Worm (Caenorhabditis elegans) whole organism, mixed stage, embryonic: ENCODE results near the gene math-22.
"Not testable (repeated sequence)": the region's sequence is repeated elsewhere in the genome, so short reads cannot be mapped to it uniquely, and the experiment has no call there.

Experiments used
- M03D4.4 ChIP-seq: sonication (generic microtip); optimal IDR thresholded peaks from 2 replicates; lab custom pipeline; 2017; ENCODE audit warnings: mild to moderate bottlenecking, missing genetic modification characterization, missing compliant biosample characterization
- blmp-1 ChIP-seq: fragments of 150-350 bp; optimal IDR thresholded peaks from 2 replicates; lab custom pipeline; 2014; ENCODE audit warnings: missing biosample characterization, missing genetic modification characterization
- ceh-43 ChIP-seq: fragments of 200-800 bp; sonication (Bioruptor generic); optimal IDR thresholded peaks from 2 replicates; lab custom pipeline; 2018; ENCODE audit warnings: mild to moderate bottlenecking, missing genetic modification characterization, moderate library complexity, missing compliant biosample characterization
- ceh-83 ChIP-seq: fragments of 200-800 bp; sonication (Bioruptor generic); optimal IDR thresholded peaks from 2 replicates; lab custom pipeline; 2018; ENCODE audit warnings: mild to moderate bottlenecking, missing genetic modification characterization, missing compliant biosample characterization
- drap-1 ChIP-seq: fragments of 200-800 bp; sonication (Bioruptor generic); optimal IDR thresholded peaks from 3 replicates; lab custom pipeline; 2018; ENCODE audit warnings: mild to moderate bottlenecking, missing genetic modification characterization, missing compliant biosample characterization
- elt-3 ChIP-seq: fragments of 150-350 bp; optimal IDR thresholded peaks from 2 replicates; lab custom pipeline; 2014; ENCODE audit warnings: missing biosample characterization, missing genetic modification characterization
- flh-1 ChIP-seq: fragments of 200-800 bp; sonication (Bioruptor generic); optimal IDR thresholded peaks from 2 replicates; lab custom pipeline; 2018; ENCODE audit warnings: mild to moderate bottlenecking, missing genetic modification characterization, moderate library complexity, missing compliant biosample characterization
- ham-2 ChIP-seq: fragments of 200-800 bp; sonication (Bioruptor generic); optimal IDR thresholded peaks from 2 replicates; lab custom pipeline; 2018; ENCODE audit warnings: mild to moderate bottlenecking, missing genetic modification characterization, missing compliant biosample characterization
- lin-13 ChIP-seq: fragments of 150-350 bp; optimal IDR thresholded peaks from 2 replicates; lab custom pipeline; 2014; ENCODE audit warnings: missing biosample characterization, missing genetic modification characterization
- lin-32 ChIP-seq: fragments of 200-800 bp; sonication (Bioruptor generic); optimal IDR thresholded peaks from 2 replicates; lab custom pipeline; 2018; ENCODE audit warnings: mild to moderate bottlenecking, missing genetic modification characterization, missing compliant biosample characterization
- mep-1 ChIP-seq: fragments of 150-350 bp; optimal IDR thresholded peaks from 2 replicates; lab custom pipeline; 2017; ENCODE audit warnings: missing biosample characterization, missing genetic modification reagents, missing genetic modification characterization, inconsistent platforms
- nhr-12 ChIP-seq: fragments of 150-350 bp; optimal IDR thresholded peaks from 2 replicates; lab custom pipeline; 2014; ENCODE audit warnings: missing biosample characterization, missing genetic modification characterization
- nhr-2 ChIP-seq: fragments of 150-350 bp; optimal IDR thresholded peaks from 2 replicates; lab custom pipeline; 2014; ENCODE audit warnings: missing biosample characterization, missing genetic modification characterization
- nhr-237 ChIP-seq: fragments of 150-350 bp; optimal IDR thresholded peaks from 2 replicates; lab custom pipeline; 2014; ENCODE audit warnings: missing biosample characterization, missing genetic modification characterization
- nhr-28 ChIP-seq: fragments of 150-350 bp; optimal IDR thresholded peaks from 2 replicates; lab custom pipeline; 2014; ENCODE audit warnings: missing biosample characterization, missing genetic modification characterization
- sem-2 ChIP-seq: fragments of 200-800 bp; sonication (Bioruptor generic); optimal IDR thresholded peaks from 2 replicates; lab custom pipeline; 2018; ENCODE audit warnings: mild to moderate bottlenecking, missing genetic modification characterization, missing compliant biosample characterization
- snpc-4 ChIP-seq: fragments of 150-350 bp; optimal IDR thresholded peaks from 2 replicates; lab custom pipeline; 2014; ENCODE audit warnings: missing biosample characterization, missing genetic modification characterization
- unc-120 ChIP-seq: sonication (generic microtip); optimal IDR thresholded peaks from 2 replicates; lab custom pipeline; 2017; ENCODE audit warnings: missing genetic modification characterization, missing compliant biosample characterization; ENCODE audit not compliant: poor library complexity, severe bottlenecking
- unc-39 ChIP-seq: fragments of 150-350 bp; optimal IDR thresholded peaks from 2 replicates; lab custom pipeline; 2014; ENCODE audit warnings: missing biosample characterization, missing genetic modification characterization
- zip-8 ChIP-seq: fragments of 150-350 bp; optimal IDR thresholded peaks from 2 replicates; lab custom pipeline; 2014; ENCODE audit warnings: missing biosample characterization, missing genetic modification characterization

math-22 gene

DNA sequence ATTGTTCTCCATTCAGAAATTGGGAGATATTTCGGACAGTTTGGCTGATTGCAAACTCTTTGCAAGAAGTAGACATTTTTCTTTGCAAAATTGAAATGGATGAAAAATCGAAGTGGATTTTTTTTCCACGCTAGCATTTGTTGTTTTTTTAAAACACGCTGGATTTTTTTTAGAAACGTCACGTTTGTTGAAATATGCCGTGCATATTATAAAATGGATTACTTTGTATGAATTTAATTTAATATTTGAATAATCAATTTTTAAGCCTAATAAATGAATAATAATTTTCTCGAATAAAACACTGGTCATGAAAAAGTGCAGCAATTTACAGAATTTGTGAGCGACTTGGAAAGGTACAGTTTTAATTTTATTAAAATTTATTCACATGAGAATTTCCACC is 39.9 kb downstream of the math-22 start, which contains the start of gene ZK250.14:
Gene ZK250.14, minus strand, starts transcription at position 101 of the 400 bp plus-strand sequence.
- TF ChIP-seq lin-32: no peak
- TF ChIP-seq ceh-83 (GFP tag; lab: Kevin White, UChicago): no peak
- no peak for TF ChIP-seq unc-120
- TF ChIP-seq ceh-43 (GFP tag; lab: Kevin White, UChicago): no peak
- no peak for TF ChIP-seq snpc-4
- no peak for TF ChIP-seq mep-1 (tag; lab: Kevin White, UChicago)
- no peak for TF ChIP-seq unc-39
- no peak for TF ChIP-seq nhr-237 (tag; lab: Kevin White, UChicago)
- no peak for TF ChIP-seq nhr-28
- TF ChIP-seq flh-1 (GFP tag; lab: Kevin White, UChicago): no peak

DNA sequence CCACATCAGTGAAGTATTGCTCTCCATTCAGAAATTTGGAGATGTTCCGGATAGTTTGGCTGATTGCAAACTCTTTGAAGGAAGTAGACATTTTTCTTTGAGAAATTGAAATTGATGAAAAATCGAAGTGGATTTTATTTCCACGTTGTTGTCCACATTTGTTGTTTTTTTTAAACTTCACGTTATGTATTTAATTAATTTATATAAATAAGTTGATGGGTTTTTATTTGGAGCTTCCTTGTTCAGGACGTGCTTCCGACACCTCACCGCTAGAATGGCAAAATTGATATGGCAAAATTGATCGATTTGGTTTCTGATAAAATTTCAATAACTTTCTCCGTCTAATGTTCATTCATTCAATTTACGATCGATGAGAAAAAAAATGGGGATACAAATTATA is 41.2 kb downstream of the math-22 start, which contains the start of gene math-48:
Gene math-48, minus strand, starts transcription at position 101 of the 400 bp plus-strand sequence.
- no peak for TF ChIP-seq zip-8 (tag; lab: Kevin White, UChicago)
- TF ChIP-seq blmp-1 (tag; lab: Kevin White, UChicago): no peak
- no peak for TF ChIP-seq nhr-12 (tag; lab: Kevin White, UChicago)
- no peak for TF ChIP-seq ham-2

DNA sequence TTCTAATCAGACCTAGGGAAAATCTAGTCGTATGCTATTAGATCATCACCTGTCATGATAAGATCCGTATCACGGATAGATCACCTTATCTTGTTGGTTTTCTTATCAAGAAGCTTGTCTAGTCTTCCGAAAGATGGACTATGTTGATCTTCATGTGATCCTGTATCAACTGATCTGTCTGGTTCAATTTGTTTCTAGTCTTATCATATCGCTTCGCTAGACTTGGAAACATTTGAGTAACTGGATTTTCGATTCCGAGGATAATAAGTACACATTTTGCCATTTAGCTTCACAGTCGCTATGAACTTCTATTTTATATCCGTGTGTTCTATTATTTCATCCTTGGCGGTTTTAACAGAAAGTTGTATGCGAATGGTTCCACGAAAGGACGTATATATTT is 43.2 kb downstream of the math-22 start, which contains the start of gene ZK250.2:
Gene ZK250.2, plus strand, starts transcription at position 301 of the 400 bp plus-strand sequence.
- not testable (repeated sequence) for TF ChIP-seq M03D4.4 (tag; lab: Kevin White, UChicago); elt-3; snpc-4
- TF ChIP-seq, all 35 proteins: peak for 0; not testable (repeated sequence) for 35

DNA sequence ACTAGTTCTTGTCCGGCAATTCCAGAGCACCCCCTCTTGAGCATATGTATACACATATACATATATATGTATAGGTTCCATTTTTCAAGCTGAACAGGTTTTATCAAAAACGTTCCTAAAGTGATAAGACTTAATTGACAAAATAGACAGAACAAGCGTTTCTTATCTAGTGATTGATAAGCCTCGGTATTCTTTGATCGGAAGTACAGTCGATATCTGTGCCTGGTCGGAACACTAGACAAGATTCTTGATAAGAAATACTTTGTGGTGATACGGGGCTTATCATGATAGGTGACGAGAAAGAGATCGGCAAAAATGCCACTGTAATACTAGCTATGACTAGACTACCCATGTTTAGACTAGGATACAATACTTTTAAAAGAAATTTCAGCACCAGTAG is 43.9 kb downstream of the math-22 start:
- TF ChIP-seq sem-2 (GFP tag; lab: Kevin White, UChicago) (no peak), drap-1 (no peak), blmp-1 (tag; lab: Kevin White, UChicago) (no peak), unc-120 (no peak), mep-1 (tag; lab: Kevin White, UChicago) (no peak), nhr-28 (no peak), elt-3 (peak; percentile 70)

DNA sequence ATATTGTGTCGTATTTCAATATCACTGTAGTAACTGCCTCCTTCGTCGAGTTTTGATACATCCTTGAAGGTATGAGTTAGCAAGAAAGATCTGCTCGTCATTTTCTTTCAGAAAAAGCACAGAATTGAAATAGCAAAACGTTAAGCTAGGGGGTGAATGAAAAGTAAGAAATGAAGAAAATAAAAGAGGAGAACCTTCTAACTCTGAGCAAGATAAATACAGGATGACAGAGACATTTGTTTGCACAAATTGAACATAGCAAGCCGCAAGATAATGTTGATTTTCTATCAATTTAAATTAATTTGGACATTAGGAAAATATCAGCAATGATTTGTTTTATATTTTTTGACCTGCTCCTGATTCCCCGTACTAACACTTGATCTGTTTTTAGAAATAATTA is 50.4 kb downstream of the math-22 start, which contains the start of gene math-49:
Gene math-49, minus strand, starts transcription at position 101 of the 400 bp plus-strand sequence.
- not testable (repeated sequence) for TF ChIP-seq flh-1 (GFP tag; lab: Kevin White, UChicago); nhr-2 (tag; lab: Kevin White, UChicago); lin-13 (tag; lab: Kevin White, UChicago)
- TF ChIP-seq, all 35 proteins: peak for 0; not testable (repeated sequence) for 35
